Worm (Caenorhabditis elegans) whole organism, mixed stage, embryonic: ENCODE data around the gene F21D9.8.

Experiments
- ceh-43 ChIP-seq: fragments of 200-800 bp; sonication (Bioruptor generic); optimal IDR thresholded peaks from 2 replicates; lab custom pipeline; 2018; ENCODE audit warnings: mild to moderate bottlenecking, missing genetic modification characterization, moderate library complexity, missing compliant biosample characterization
- lin-13 ChIP-seq: fragments of 150-350 bp; optimal IDR thresholded peaks from 2 replicates; lab custom pipeline; 2014; ENCODE audit warnings: missing biosample characterization, missing genetic modification characterization
- lsy-2 ChIP-seq: fragments of 150-350 bp; optimal IDR thresholded peaks from 2 replicates; lab custom pipeline; 2014; ENCODE audit warnings: missing biosample characterization, missing genetic modification characterization
- mls-2 ChIP-seq: sonication (generic microtip); optimal IDR thresholded peaks from 2 replicates; lab custom pipeline; 2016; ENCODE audit warnings: mild to moderate bottlenecking, missing genetic modification characterization, moderate library complexity, missing compliant biosample characterization
- nhr-76 ChIP-seq: sonication (generic microtip); optimal IDR thresholded peaks from 2 replicates; lab custom pipeline; 2017; ENCODE audit warnings: missing biosample characterization, missing genetic modification characterization
- sem-2 ChIP-seq: fragments of 200-800 bp; sonication (Bioruptor generic); optimal IDR thresholded peaks from 2 replicates; lab custom pipeline; 2018; ENCODE audit warnings: mild to moderate bottlenecking, missing genetic modification characterization, missing compliant biosample characterization
- snpc-4 ChIP-seq: fragments of 150-350 bp; optimal IDR thresholded peaks from 2 replicates; lab custom pipeline; 2014; ENCODE audit warnings: missing biosample characterization, missing genetic modification characterization
- unc-120 ChIP-seq: sonication (generic microtip); optimal IDR thresholded peaks from 2 replicates; lab custom pipeline; 2017; ENCODE audit warnings: missing genetic modification characterization, missing compliant biosample characterization; ENCODE audit not compliant: poor library complexity, severe bottlenecking

The F21D9.8 gene

ce11 chrV:19230413-19230812 is 49.4 kb downstream of the F21D9.8 start, which contains the start of gene sqst-3:
TSS of gene sqst-3 (plus strand) at chrV:19230782.
- TF ChIP-seq ceh-43 (GFP tag; lab: Kevin White, UChicago) = no peak
- TF ChIP-seq sem-2 (GFP tag; lab: Kevin White, UChicago) = no peak
- TF ChIP-seq snpc-4 (tag; lab: Kevin White, UChicago) = no peak
- no peak for TF ChIP-seq lsy-2 (tag; lab: Kevin White, UChicago)
- no peak for TF ChIP-seq mls-2 (tag; lab: Kevin White, UChicago)
- TF ChIP-seq unc-120 = no peak
- TF ChIP-seq nhr-76 (tag; lab: Kevin White, UChicago) = no peak
- no peak for TF ChIP-seq lin-13 (tag; lab: Kevin White, UChicago)
